Worm (Caenorhabditis elegans): ENCODE measurements around the gene F18E9.8.

- no peak for TF ChIP-seq ceh-91 (GFP tag; IDR thresholded peaks at IDR 0.05)
- TF ChIP-seq ztf-25 (GFP tag; IDR thresholded peaks at IDR 0.05) = no peak
- no peak for TF ChIP-seq T26A5.8 (tag; optimal IDR thresholded peaks at IDR 0.05)
Measured at ce11 chrX:8568423-8568903, 12.9 kb downstream of the F18E9.8 start.

Measured in whole organism, young adult.